Fruit fly (Drosophila melanogaster) whole organism, embryonic: ENCODE data around the gene CG13891.

Source experiments
- Blimp-1 ChIP-seq: fragments of 200-800 bp; sonication (Bioruptor generic); optimal IDR thresholded peaks from 3 replicates; lab custom pipeline; 2018; ENCODE audit warnings: missing biosample characterization, missing genetic modification characterization, mild to moderate bottlenecking, moderate library complexity, missing genetic modification reagents
- CG10462 ChIP-seq: fragments of 200-800 bp; sonication (Bioruptor generic); optimal IDR thresholded peaks from 2 replicates; lab custom pipeline; 2016; ENCODE audit warnings: missing biosample characterization, missing genetic modification characterization
- CG11504 ChIP-seq: fragments of 200-800 bp; sonication (Bioruptor generic); optimal IDR thresholded peaks from 3 replicates; lab custom pipeline; 2019; ENCODE audit warnings: missing biosample characterization, mild to moderate bottlenecking, missing genetic modification characterization, moderate library complexity
- CG17568 ChIP-seq: fragments of 200-800 bp; sonication (Bioruptor generic); optimal IDR thresholded peaks from 2 replicates; lab custom pipeline; 2018; ENCODE audit warnings: missing biosample characterization, mild to moderate bottlenecking, missing genetic modification characterization, moderate library complexity
- CG2199 ChIP-seq: fragments of 200-800 bp; sonication (Bioruptor generic); IDR thresholded peaks from 3 replicates; pipeline ENCODE4 v1.3.6; 2022; ENCODE audit warnings: missing biosample characterization, missing genetic modification characterization
- CG3065 ChIP-seq: fragments of 200-800 bp; sonication (Bioruptor generic); optimal IDR thresholded peaks from 2 replicates; lab custom pipeline; 2016; ENCODE audit warnings: missing biosample characterization, missing genetic modification characterization
- CG4360 ChIP-seq: fragments of 200-800 bp; sonication (Bioruptor generic); IDR thresholded peaks from 2 replicates; pipeline ENCODE4 v1.3.6; 2022; ENCODE audit warnings: missing biosample characterization, missing genetic modification characterization
- CG4730 ChIP-seq: fragments of 200-800 bp; sonication (Bioruptor generic); IDR thresholded peaks from 2 replicates; pipeline ENCODE4 v1.3.6; 2022; ENCODE audit warnings: missing biosample characterization, missing genetic modification characterization
- CG8944 ChIP-seq: fragments of 200-800 bp; sonication (Bioruptor generic); optimal IDR thresholded peaks from 3 replicates; lab custom pipeline; 2016; ENCODE audit warnings: missing biosample characterization, missing genetic modification characterization
- CG9876 ChIP-seq: fragments of 200-800 bp; sonication (Bioruptor generic); optimal IDR thresholded peaks from 2 replicates; lab custom pipeline; 2016; ENCODE audit warnings: missing biosample characterization, missing genetic modification characterization
- Camta ChIP-seq: fragments of 200-800 bp; sonication (Bioruptor generic); optimal IDR thresholded peaks from 2 replicates; lab custom pipeline; 2016; ENCODE audit warnings: missing biosample characterization, missing genetic modification characterization
- Ets65A ChIP-seq: fragments of 200-800 bp; sonication (Bioruptor generic); peaks from one replicate; lab custom pipeline; 2016; ENCODE audit warnings: missing biosample characterization, missing genetic modification characterization
- Fer1 ChIP-seq: fragments of 200-800 bp; sonication (Bioruptor generic); optimal IDR thresholded peaks from 2 replicates; lab custom pipeline; 2017; ENCODE audit warnings: missing biosample characterization, mild to moderate bottlenecking, missing genetic modification characterization
- Hey ChIP-seq: fragments of 200-800 bp; sonication (Bioruptor generic); optimal IDR thresholded peaks from 3 replicates; lab custom pipeline; 2018; ENCODE audit warnings: missing biosample characterization, mild to moderate bottlenecking, missing genetic modification characterization
- Hmr ChIP-seq: fragments of 200-800 bp; sonication (Bioruptor generic); optimal IDR thresholded peaks from 3 replicates; lab custom pipeline; 2017; ENCODE audit warnings: mild to moderate bottlenecking, missing biosample characterization, missing genetic modification reagents, missing genetic modification characterization
- Myb ChIP-seq: fragments of 200-800 bp; sonication (Bioruptor generic); optimal IDR thresholded peaks from 2 replicates; lab custom pipeline; 2016; ENCODE audit warnings: missing biosample characterization, missing genetic modification characterization
- NFAT ChIP-seq: fragments of 200-800 bp; sonication (Bioruptor generic); IDR thresholded peaks from 2 replicates; pipeline ENCODE4 v1.3.6; 2022; ENCODE audit warnings: missing biosample characterization, missing genetic modification characterization
- Oaz ChIP-seq: fragments of 200-800 bp; sonication (Bioruptor generic); IDR thresholded peaks from 2 replicates; pipeline ENCODE4 v1.3.6; 2022; ENCODE audit warnings: missing biosample characterization, missing genetic modification characterization
- Rfx ChIP-seq: fragments of 200-800 bp; sonication (Bioruptor generic); IDR thresholded peaks from 2 replicates; pipeline ENCODE4 v1.3.6; 2022; ENCODE audit warnings: missing biosample characterization, missing genetic modification characterization
- Stat92E ChIP-seq, 3 experiments: fragments of >200 bp in 2 of 3; fragments of 200-800 bp in 1 of 3; sonication (Bioruptor generic) in 1 of 3; optimal IDR thresholded peaks; 2 replicates each; lab custom pipeline; 2017 to 2019; ENCODE audit warnings: missing biosample characterization in 3 of 3, missing genetic modification characterization in 3 of 3, mild to moderate bottlenecking in 1 of 3, moderate library complexity in 1 of 3
- ap ChIP-seq: fragments of 200-800 bp; sonication (Bioruptor generic); IDR thresholded peaks from 2 replicates; pipeline ENCODE4 v1.3.6; 2022; ENCODE audit warnings: missing biosample characterization, missing genetic modification characterization
- dpn ChIP-seq, 2 experiments: fragments of 200-800 bp; sonication (Bioruptor generic); optimal IDR thresholded peaks; 3 replicates each; lab custom pipeline; 2016; ENCODE audit warnings: missing biosample characterization in 2 of 2, missing genetic modification characterization in 2 of 2
- ftz-f1 ChIP-seq: fragments of 200-800 bp; sonication (Bioruptor generic); optimal IDR thresholded peaks from 2 replicates; lab custom pipeline; 2016; ENCODE audit warnings: missing biosample characterization, missing genetic modification characterization
- grn ChIP-seq: fragments of 200-800 bp; sonication (Bioruptor generic); optimal IDR thresholded peaks from 3 replicates; lab custom pipeline; 2017; ENCODE audit warnings: missing biosample characterization, missing genetic modification characterization
- inv ChIP-seq: fragments of 200-800 bp; sonication (Bioruptor generic); IDR thresholded peaks from 2 replicates; pipeline ENCODE4 v1.3.6; 2022; ENCODE audit warnings: missing biosample characterization, missing genetic modification characterization; ENCODE audit not compliant: partially characterized antibody
- jing ChIP-seq: fragments of 200-800 bp; sonication (Bioruptor generic); optimal IDR thresholded peaks from 2 replicates; lab custom pipeline; 2018; ENCODE audit warnings: missing biosample characterization, mild to moderate bottlenecking, missing genetic modification characterization
- kni ChIP-seq: fragments of 200-800 bp; sonication (Bioruptor generic); optimal IDR thresholded peaks from 3 replicates; lab custom pipeline; 2017; ENCODE audit warnings: mild to moderate bottlenecking, missing biosample characterization, missing genetic modification reagents, missing genetic modification characterization
- lola ChIP-seq, 3 experiments: fragments of >200 bp in 2 of 3; fragments of 200-800 bp in 1 of 3; sonication (Bioruptor generic) in 1 of 3; optimal IDR thresholded peaks; 2 replicates each; lab custom pipeline; 2017 to 2019; ENCODE audit warnings: missing biosample characterization in 3 of 3, missing genetic modification characterization in 3 of 3, mild to moderate bottlenecking in 1 of 3, moderate library complexity in 1 of 3
- mirr ChIP-seq: fragments of 200-800 bp; sonication (Bioruptor generic); optimal IDR thresholded peaks from 3 replicates; lab custom pipeline; 2018; ENCODE audit warnings: missing biosample characterization, mild to moderate bottlenecking, missing genetic modification characterization
- pros ChIP-seq: fragments of 200-800 bp; sonication (Bioruptor generic); optimal IDR thresholded peaks from 3 replicates; lab custom pipeline; 2019; ENCODE audit warnings: missing biosample characterization, mild to moderate bottlenecking, missing genetic modification characterization, moderate library complexity
- ranshi ChIP-seq: fragments of 200-800 bp; sonication (Bioruptor generic); IDR thresholded peaks from 2 replicates; pipeline ENCODE4 v1.3.6; 2022; ENCODE audit warnings: missing biosample characterization, missing genetic modification characterization
- repo ChIP-seq: fragments of 200-800 bp; sonication (Bioruptor generic); optimal IDR thresholded peaks from 2 replicates; lab custom pipeline; 2016; ENCODE audit warnings: missing biosample characterization, missing genetic modification characterization
- so ChIP-seq: fragments of 200-800 bp; sonication (Bioruptor generic); IDR thresholded peaks from 3 replicates; pipeline ENCODE4 v1.3.6; 2022; ENCODE audit warnings: missing biosample characterization, missing genetic modification characterization
- tgo ChIP-seq: fragments of 200-800 bp; sonication (Bioruptor generic); IDR thresholded peaks from 3 replicates; pipeline ENCODE4 v1.3.6; 2022; ENCODE audit warnings: missing biosample characterization, missing genetic modification characterization
- unc-4 ChIP-seq: fragments of 200-800 bp; sonication (Bioruptor generic); IDR thresholded peaks from 2 replicates; pipeline ENCODE4 v1.3.6; 2022; ENCODE audit warnings: missing biosample characterization, missing genetic modification characterization; ENCODE audit not compliant: partially characterized antibody

The CG13891 gene

dm6 chr3L:465433-465832, 31.7 kb upstream of the CG13891 start (continued):
- TF ChIP-seq Rfx (GFP tag; lab: Robert Waterston, UW) (no peak), CG3065 (no peak), dpn (GFP tag; optimal IDR thresholded peaks at IDR 0.05; lab: Kevin White, UChicago) (no peak), so (GFP tag; lab: Robert Waterston, UW) (peak; percentile 79; the same call in 2 of the 3 replicates), ftz-f1 (peak; percentile 26), repo (GFP tag; lab: Kevin White, UChicago) (no peak), Hmr (GFP tag; lab: Kevin White, UChicago) (no peak), Ets65A (GFP tag; lab: Kevin White, UChicago) (no peak), unc-4 (GFP tag; lab: Robert Waterston, UW) (no peak), NFAT (no peak), grn (GFP tag; lab: Kevin White, UChicago) (peak; percentile 17), Hey (tag; lab: Kevin White, UChicago) (no peak), pros (GFP tag; lab: Kevin White, UChicago) (no peak), mirr (no peak), CG10462 (GFP tag; lab: Kevin White, UChicago) (no peak), jing (GFP tag; lab: Kevin White, UChicago) (no peak), CG17568 (GFP tag; lab: Kevin White, UChicago) (no peak), tgo (no peak), ranshi (GFP tag; lab: Robert Waterston, UW) (no peak), inv (no peak), CG8944 (GFP tag; lab: Kevin White, UChicago) (no peak), Blimp-1 (no peak)
- TF ChIP-seq, all 482 proteins: peak for 13

dm6 chr3L:457384-457783, 23.7 kb upstream of the CG13891 start:
- TF ChIP-seq pros (GFP tag; lab: Kevin White, UChicago) (no peak), CG4360 (GFP tag; lab: Robert Waterston, UW) (peak; percentile 41; the same call in 1 of the 2 replicates), CG2199 (GFP tag; lab: Robert Waterston, UW) (peak; percentile 81; the same call in 2 of the 3 replicates), lola (GFP tag; optimal IDR thresholded peaks at IDR 0.05; lab: Kevin White, UChicago) (no peak), Fer1 (GFP tag; lab: Kevin White, UChicago) (no peak), CG4730 (GFP tag; lab: Robert Waterston, UW) (0 out of 2 replicates have a peak, but pooled peaks have one; percentile 11), Hmr (GFP tag; lab: Kevin White, UChicago) (no peak), CG11504 (tag; lab: Kevin White, UChicago) (peak; percentile 65), Myb (GFP tag; lab: Kevin White, UChicago) (no peak), Camta (GFP tag; lab: Kevin White, UChicago) (no peak)
- TF ChIP-seq, all 482 proteins: peak for 4

- no peak for TF ChIP-seq CG9876 (GFP tag; lab: Kevin White, UChicago)
- no peak for TF ChIP-seq Oaz (GFP tag; lab: Robert Waterston, UW)
- peak; percentile 58 for TF ChIP-seq grn (GFP tag; lab: Kevin White, UChicago)
- no peak for TF ChIP-seq ap (GFP tag; lab: Robert Waterston, UW)
- peak; percentile 43 for TF ChIP-seq kni
- TF ChIP-seq Stat92E (GFP tag; optimal IDR thresholded peaks at IDR 0.05; lab: Kevin White, UChicago) = peak in 1 of 3 experiments; percentile 66
These were observed 22.7 kb upstream of the CG13891 start for dm6 chr3L:456378-456777.
